Worm (Caenorhabditis elegans) whole organism, L4 larva: ENCODE measurements around the gene ocam-1.
"Not testable (repeated sequence)": the region's sequence is repeated elsewhere in the genome, so short reads cannot be mapped to it uniquely, and the experiment has no call there.

Experiments used
- F10B5.3 ChIP-seq: sonication (generic microtip); optimal IDR thresholded peaks from 2 replicates; lab custom pipeline; 2016; ENCODE audit warnings: mild to moderate bottlenecking, missing genetic modification characterization, missing compliant biosample characterization
- F26F4.8 ChIP-seq: fragments of 200-800 bp; sonication (Bioruptor generic); conservative IDR thresholded peaks from 2 replicates; pipeline ENCODE4 v1.3.6; 2022; ENCODE audit warnings: missing genetic modification characterization, missing compliant biosample characterization
- F37D6.2 ChIP-seq: sonication (generic microtip); optimal IDR thresholded peaks from 2 replicates; lab custom pipeline; 2016; ENCODE audit warnings: mild to moderate bottlenecking, missing genetic modification characterization, missing compliant biosample characterization
- F49E8.2 ChIP-seq: sonication (generic microtip); optimal IDR thresholded peaks from 2 replicates; lab custom pipeline; 2016; ENCODE audit warnings: missing compliant biosample characterization, mild to moderate bottlenecking, missing genetic modification characterization, borderline replicate concordance
- Y5F2A.4 ChIP-seq: fragments of 200-800 bp; sonication (Bioruptor generic); optimal IDR thresholded peaks from 2 replicates; lab custom pipeline; 2018; ENCODE audit warnings: mild to moderate bottlenecking, missing genetic modification characterization, missing compliant biosample characterization
- ama-1 ChIP-seq: fragments of 150-350 bp; optimal IDR thresholded peaks from 2 replicates; lab custom pipeline; 2014; ENCODE audit warnings: inconsistent platforms, mixed read lengths
- ceh-20 ChIP-seq: fragments of 200-800 bp; sonication (Bioruptor generic); IDR thresholded peaks from 2 replicates; pipeline ENCODE4 v1.3.6; 2022; ENCODE audit warnings: missing genetic modification reagents, missing genetic modification characterization, missing compliant biosample characterization
- ceh-28 ChIP-seq: fragments of 150-350 bp; optimal IDR thresholded peaks from 2 replicates; lab custom pipeline; 2014; ENCODE audit warnings: missing biosample characterization, missing genetic modification reagents, missing genetic modification characterization
- ceh-44 ChIP-seq: fragments of 200-800 bp; sonication (Bioruptor generic); IDR thresholded peaks from 2 replicates; pipeline ENCODE4 v1.3.6; 2022; ENCODE audit warnings: missing genetic modification reagents, missing genetic modification characterization, missing compliant biosample characterization
- cey-2 ChIP-seq: sonication (generic microtip); optimal IDR thresholded peaks from 3 replicates; lab custom pipeline; 2017; ENCODE audit warnings: missing genetic modification characterization, mild to moderate bottlenecking, missing compliant biosample characterization, antibody characterized with exemption, borderline replicate concordance; ENCODE audit not compliant: insufficient read depth
- ctbp-1 ChIP-seq: fragments of 200-800 bp; sonication (Bioruptor generic); IDR thresholded peaks from 2 replicates; pipeline ENCODE4 v1.3.6; 2022; ENCODE audit warnings: missing genetic modification reagents, missing genetic modification characterization, missing compliant biosample characterization
- daf-12 ChIP-seq: fragments of 150-350 bp; optimal IDR thresholded peaks from 2 replicates; lab custom pipeline; 2014; ENCODE audit warnings: missing biosample characterization, missing genetic modification reagents, missing genetic modification characterization
- daf-8 ChIP-seq: fragments of 200-800 bp; sonication (Bioruptor generic); IDR thresholded peaks from 2 replicates; pipeline ENCODE4 v1.3.6; 2022; ENCODE audit warnings: missing genetic modification characterization, missing compliant biosample characterization
- dmd-6 ChIP-seq: fragments of 200-800 bp; sonication (Bioruptor generic); IDR thresholded peaks from 2 replicates; pipeline ENCODE4 v1.3.6; 2022; ENCODE audit warnings: missing genetic modification reagents, missing genetic modification characterization, missing compliant biosample characterization
- dmd-8 ChIP-seq: fragments of 200-800 bp; sonication (Bioruptor generic); IDR thresholded peaks from 2 replicates; pipeline ENCODE4 v1.3.6; 2022; ENCODE audit warnings: missing genetic modification characterization, missing compliant biosample characterization
- dve-1 ChIP-seq: sonication (generic microtip); optimal IDR thresholded peaks from 2 replicates; lab custom pipeline; 2017; ENCODE audit warnings: antibody characterized with exemption, mild to moderate bottlenecking, missing genetic modification characterization, missing compliant biosample characterization; ENCODE audit not compliant: insufficient read depth
- hlh-11 ChIP-seq: fragments of 200-800 bp; sonication (Bioruptor generic); optimal IDR thresholded peaks from 2 replicates; lab custom pipeline; 2018; ENCODE audit warnings: mild to moderate bottlenecking, missing genetic modification characterization, missing compliant biosample characterization
- hmg-1.1 ChIP-seq: fragments of 200-800 bp; sonication (Bioruptor generic); IDR thresholded peaks from 2 replicates; pipeline ENCODE4 v1.3.6; 2022; ENCODE audit warnings: missing genetic modification reagents, missing genetic modification characterization, missing compliant biosample characterization
- lin-1 ChIP-seq: fragments of 200-800 bp; sonication (Bioruptor generic); IDR thresholded peaks from 2 replicates; pipeline ENCODE4 v1.3.6; 2022; ENCODE audit warnings: missing genetic modification reagents, missing genetic modification characterization, missing compliant biosample characterization
- lin-38 ChIP-seq: fragments of 200-800 bp; sonication (Bioruptor generic); IDR thresholded peaks from 2 replicates; pipeline ENCODE4 v1.3.6; 2022; ENCODE audit warnings: missing genetic modification reagents, missing genetic modification characterization, missing compliant biosample characterization
- lir-3 ChIP-seq: sonication (generic microtip); optimal IDR thresholded peaks from 2 replicates; lab custom pipeline; 2016; ENCODE audit warnings: mild to moderate bottlenecking, missing genetic modification characterization, missing compliant biosample characterization
- lsy-2 ChIP-seq, 2 experiments: fragments of 150-350 bp in 1 of 2; sonication (generic microtip) in 1 of 2; optimal IDR thresholded peaks; 2 replicates each; lab custom pipeline; 2014 to 2017; ENCODE audit warnings: missing biosample characterization in 2 of 2, missing genetic modification characterization in 2 of 2
- madf-9 ChIP-seq: fragments of 200-800 bp; sonication (Bioruptor generic); conservative IDR thresholded peaks from 2 replicates; pipeline ENCODE4 v1.3.6; 2022; ENCODE audit warnings: missing genetic modification reagents, missing genetic modification characterization, missing compliant biosample characterization
- mdt-29 ChIP-seq: fragments of 200-800 bp; sonication (Bioruptor generic); IDR thresholded peaks from 2 replicates; pipeline ENCODE4 v1.3.6; 2022; ENCODE audit warnings: missing genetic modification reagents, missing genetic modification characterization, missing compliant biosample characterization
- mep-1 ChIP-seq: fragments of 150-350 bp; sonication (generic microtip); optimal IDR thresholded peaks from 3 replicates; lab custom pipeline; 2014; ENCODE audit warnings: missing biosample characterization, missing genetic modification characterization
- mxl-2 ChIP-seq: fragments of 200-800 bp; sonication (Bioruptor generic); conservative IDR thresholded peaks from 2 replicates; pipeline ENCODE4 v1.3.6; 2022; ENCODE audit warnings: missing genetic modification reagents, missing genetic modification characterization, missing compliant biosample characterization
- mxl-3 ChIP-seq: fragments of 200-800 bp; sonication (Bioruptor generic); optimal IDR thresholded peaks from 2 replicates; lab custom pipeline; 2018; ENCODE audit warnings: mild to moderate bottlenecking, missing genetic modification characterization, missing compliant biosample characterization
- nhr-28 ChIP-seq: fragments of 150-350 bp; optimal IDR thresholded peaks from 2 replicates; lab custom pipeline; 2014; ENCODE audit warnings: missing biosample characterization, missing genetic modification characterization
- nhr-41 ChIP-seq: fragments of 200-800 bp; sonication (Bioruptor generic); IDR thresholded peaks from 2 replicates; pipeline ENCODE4 v1.3.6; 2022; ENCODE audit warnings: missing genetic modification reagents, missing genetic modification characterization, missing compliant biosample characterization
- nhr-42 ChIP-seq: fragments of 200-800 bp; sonication (Bioruptor generic); IDR thresholded peaks from 2 replicates; pipeline ENCODE4 v1.3.6; 2022; ENCODE audit warnings: missing genetic modification characterization, missing compliant biosample characterization
- nhr-6 ChIP-seq: fragments of 150-350 bp; optimal IDR thresholded peaks from 2 replicates; lab custom pipeline; 2014; ENCODE audit warnings: missing biosample characterization, missing genetic modification characterization
- php-3 ChIP-seq: fragments of 200-800 bp; sonication (Bioruptor generic); IDR thresholded peaks from 2 replicates; pipeline ENCODE4 v1.3.6; 2022; ENCODE audit warnings: missing genetic modification reagents, missing genetic modification characterization, missing compliant biosample characterization
- rbr-2 ChIP-seq: sonication (generic microtip); optimal IDR thresholded peaks from 2 replicates; lab custom pipeline; 2016; ENCODE audit warnings: missing genotype, missing genetic modification characterization, missing compliant biosample characterization
- set-16 ChIP-seq: fragments of 200-800 bp; sonication (Bioruptor generic); IDR thresholded peaks from 2 replicates; pipeline ENCODE4 v1.3.6; 2022; ENCODE audit warnings: missing genetic modification reagents, missing genetic modification characterization, missing compliant biosample characterization
- spr-3 ChIP-seq: fragments of 200-800 bp; sonication (Bioruptor generic); optimal IDR thresholded peaks from 2 replicates; lab custom pipeline; 2018; ENCODE audit warnings: mild to moderate bottlenecking, missing genetic modification characterization, missing compliant biosample characterization
- tag-97 ChIP-seq: fragments of 200-800 bp; sonication (Bioruptor generic); IDR thresholded peaks from 2 replicates; pipeline ENCODE4 v1.3.6; 2022; ENCODE audit warnings: missing genetic modification characterization, missing compliant biosample characterization
- vab-7 ChIP-seq: fragments of 200-800 bp; sonication (Bioruptor generic); IDR thresholded peaks from 2 replicates; pipeline ENCODE4 v1.3.6; 2022; ENCODE audit warnings: missing genetic modification reagents, missing genetic modification characterization, missing compliant biosample characterization
- zag-1 ChIP-seq: fragments of 150-350 bp; optimal IDR thresholded peaks from 2 replicates; lab custom pipeline; 2014; ENCODE audit warnings: missing biosample characterization, missing genetic modification characterization
- ztf-7 ChIP-seq: fragments of 150-350 bp; optimal IDR thresholded peaks from 2 replicates; lab custom pipeline; 2014; ENCODE audit warnings: missing biosample characterization, missing genetic modification characterization

The ocam-1 gene

DNA sequence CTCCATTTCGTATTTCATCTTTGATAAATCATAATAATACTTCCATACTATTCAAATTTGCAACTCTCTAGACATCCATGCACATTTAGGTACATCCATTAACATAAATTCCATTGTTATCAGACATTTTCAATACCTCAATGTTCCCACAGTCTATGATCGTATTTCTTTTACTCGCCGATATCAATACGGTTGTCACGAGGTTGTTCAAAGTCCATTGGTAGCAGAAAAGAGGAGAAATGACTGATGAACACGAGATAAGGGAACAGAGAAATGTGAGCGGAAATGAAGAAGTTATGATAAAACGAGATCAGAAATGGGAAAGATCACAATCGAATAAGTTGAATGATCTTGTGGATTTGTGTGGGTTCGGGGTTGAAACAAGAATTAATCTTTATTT is 45.3 kb upstream of the ocam-1 start (continued):
- no peak for TF ChIP-seq ceh-28 (tag; lab: Kevin White, UChicago)
- TF ChIP-seq F26F4.8 (GFP tag; lab: Robert Waterston, UW): no peak
- TF ChIP-seq set-16: no peak
- no peak for TF ChIP-seq tag-97 (GFP tag; lab: Robert Waterston, UW)
- no peak for TF ChIP-seq ceh-44 (GFP tag; lab: Robert Waterston, UW)
- no peak for TF ChIP-seq dmd-8
- TF ChIP-seq vab-7 (GFP tag; lab: Robert Waterston, UW): no peak
- no peak for TF ChIP-seq rbr-2 (tag; lab: Kevin White, UChicago)
- peak; percentile 76 for TF ChIP-seq hlh-11 (tag; lab: Kevin White, UChicago)
- TF ChIP-seq dve-1: no peak
- TF ChIP-seq ztf-7 (tag; lab: Kevin White, UChicago): no peak
- TF ChIP-seq ctbp-1: no peak
- no peak for TF ChIP-seq nhr-41 (GFP tag; lab: Robert Waterston, UW)
- TF ChIP-seq madf-9 (GFP tag; lab: Robert Waterston, UW): no peak
- no peak for TF ChIP-seq ama-1 (lab: Kevin White, UChicago)
- peak; percentile 93 for TF ChIP-seq nhr-28 (tag; lab: Kevin White, UChicago)
- TF ChIP-seq spr-3 (GFP tag; lab: Kevin White, UChicago): no peak
- TF ChIP-seq F49E8.2: no peak
- TF ChIP-seq hmg-1.1 (GFP tag; lab: Robert Waterston, UW): no peak
- TF ChIP-seq zag-1: no peak
- TF ChIP-seq F10B5.3 (tag; lab: Kevin White, UChicago): no peak
- no peak for TF ChIP-seq daf-12 (tag; lab: Kevin White, UChicago)
- peak; percentile 83 for TF ChIP-seq mxl-3
- TF ChIP-seq lir-3 (tag; lab: Kevin White, UChicago): no peak
- TF ChIP-seq F37D6.2 (tag; lab: Kevin White, UChicago): no peak
- TF ChIP-seq mdt-29 (GFP tag; lab: Robert Waterston, UW): no peak
- no peak for TF ChIP-seq cey-2
- TF ChIP-seq dmd-6: peak; percentile 60
- TF ChIP-seq lsy-2 (tag; optimal IDR thresholded peaks at IDR 0.05; lab: Kevin White, UChicago): no peak
- no peak for TF ChIP-seq Y5F2A.4 (GFP tag; lab: Kevin White, UChicago)
- TF ChIP-seq lin-1: peak; percentile 34; the same call in 1 of the 2 replicates

DNA sequence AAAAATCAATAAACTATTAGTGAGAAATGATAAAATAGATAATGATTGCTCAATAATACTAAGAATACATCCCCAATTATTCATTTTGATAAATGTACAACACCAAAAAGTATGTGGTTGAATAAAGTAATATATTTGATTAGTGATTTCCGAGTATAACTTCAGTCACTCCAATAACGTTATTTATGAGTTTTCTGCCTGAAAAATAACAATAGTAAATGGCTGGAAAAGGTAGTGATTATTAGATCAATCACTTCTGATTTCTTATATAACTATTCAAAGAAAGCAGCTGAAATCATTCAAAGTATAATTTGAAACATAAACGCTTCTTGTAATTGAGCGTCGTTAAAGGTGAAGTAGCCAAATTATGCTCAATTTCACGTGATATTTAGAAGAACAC is 43.2 kb upstream of the ocam-1 start, which contains the start of gene str-230:
Gene str-230, minus strand, starts transcription at position 101 of the 400 bp plus-strand sequence.
- TF ChIP-seq nhr-42 (no peak), ama-1 (lab: Kevin White, UChicago) (no peak), dmd-8 (no peak)
- TF ChIP-seq, all 104 proteins: peak for 0

DNA sequence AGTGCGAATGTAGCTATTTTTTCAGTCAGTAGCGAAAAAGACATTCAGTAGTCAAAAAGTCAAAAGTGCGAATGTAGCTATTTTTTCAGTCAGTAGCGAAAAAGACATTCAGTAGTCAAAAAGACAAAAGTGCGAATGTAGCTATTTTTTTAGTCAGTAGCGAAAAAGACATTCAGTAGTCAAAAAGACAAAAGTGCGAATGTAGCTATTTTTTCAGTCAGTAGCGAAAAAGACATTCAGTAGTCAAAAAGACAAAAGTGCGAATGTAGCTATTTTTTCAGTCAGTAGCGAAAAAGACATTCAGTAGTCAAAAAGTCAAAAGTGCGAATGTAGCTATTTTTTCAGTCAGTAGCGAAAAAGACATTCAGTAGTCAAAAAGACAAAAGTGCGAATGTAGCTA is 37.7 kb upstream of the ocam-1 start, which contains the start of gene T16A9.3:
Gene T16A9.3, plus strand, starts transcription at position 301 of the 400 bp plus-strand sequence.
- not testable (repeated sequence) for TF ChIP-seq nhr-6 (tag; lab: Kevin White, UChicago); daf-8 (GFP tag; lab: Robert Waterston, UW); mep-1 (tag; lab: Kevin White, UChicago)

DNA sequence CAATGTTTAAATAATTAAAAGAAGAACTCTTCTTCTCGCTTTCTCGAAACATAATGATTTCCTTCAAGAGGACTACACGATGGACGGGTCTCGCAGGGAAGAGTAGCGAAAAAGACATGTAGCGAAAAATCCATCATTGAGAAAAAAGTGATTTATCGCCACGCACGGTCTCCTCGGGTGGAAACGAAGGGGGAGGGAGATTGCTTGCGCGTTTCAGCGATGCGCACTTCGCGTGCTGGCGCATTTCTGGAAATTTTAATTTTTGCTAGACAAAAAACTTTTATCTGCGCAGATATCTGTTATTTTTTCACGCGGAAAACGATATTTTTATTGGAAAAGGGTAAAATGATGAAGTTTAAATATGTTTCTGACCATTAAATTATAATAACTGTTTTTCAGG is 36.3 kb upstream of the ocam-1 start:
- TF ChIP-seq set-16: peak; percentile 20; the same call in 1 of the 2 replicates
- TF ChIP-seq mxl-2: 0 out of 2 replicates have a peak, but pooled peaks have one; percentile 11
- peak; percentile 56; the same call in 1 of the 2 replicates for TF ChIP-seq ceh-20 (GFP tag; lab: Robert Waterston, UW)
- peak; percentile 69 for TF ChIP-seq lin-38 (GFP tag; lab: Robert Waterston, UW)
- peak; percentile 57; the same call in 1 of the 2 replicates for TF ChIP-seq php-3 (GFP tag; lab: Robert Waterston, UW)
- peak; percentile 49 for TF ChIP-seq dmd-6
